Worm (Caenorhabditis elegans): ENCODE measurements around the gene nspc-7.

Gene nspc-7

ce11 chrX:8569159-8569558, 27.5 kb downstream of the nspc-7 start (continued):
- TF ChIP-seq snpc-4 (GFP tag; optimal IDR thresholded peaks at IDR 0.05) (no peak), snpc-4 (tag; optimal IDR thresholded peaks at IDR 0.05) (no peak)

ce11 chrX:8570997-8571517, 29.4 kb downstream of the nspc-7 start, which contains the start of gene jmjd-3.1:
TSS of gene jmjd-3.1 (plus strand) at chrX:8571047.
- TF ChIP-seq repo-1 (tag; optimal IDR thresholded peaks at IDR 0.05): no peak
- no peak for TF ChIP-seq ceh-91 (GFP tag; IDR thresholded peaks at IDR 0.05)
- no peak for TF ChIP-seq F22D6.2 (tag; optimal IDR thresholded peaks at IDR 0.05)
- TF ChIP-seq B0261.1 (tag; optimal IDR thresholded peaks at IDR 0.05): no peak
- TF ChIP-seq mel-28 (tag; optimal IDR thresholded peaks at IDR 0.05; ENCODE audit: borderline replicate concordance): no peak
- no peak for TF ChIP-seq mxl-1 (tag; optimal IDR thresholded peaks at IDR 0.05)
- no peak for TF ChIP-seq die-1 (tag; optimal IDR thresholded peaks at IDR 0.05)
- TF ChIP-seq tlf-1 (GFP tag; optimal IDR thresholded peaks at IDR 0.05): no peak
- no peak for TF ChIP-seq mes-4 (tag; optimal IDR thresholded peaks at IDR 0.05)
- TF ChIP-seq sptf-2 (GFP tag; optimal IDR thresholded peaks at IDR 0.05): no peak
- no peak for TF ChIP-seq rcor-1 (GFP tag; IDR thresholded peaks at IDR 0.05)
- no peak for TF ChIP-seq lag-1 (GFP tag; IDR thresholded peaks at IDR 0.05)
- no peak for TF ChIP-seq him-1 (tag; optimal IDR thresholded peaks at IDR 0.05)
- TF ChIP-seq Y53F4B.3 (GFP tag; IDR thresholded peaks at IDR 0.05): no peak

- TF ChIP-seq rpc-1 (optimal IDR thresholded peaks at IDR 0.05) (peak; percentile 45), rpc-1 (tag; optimal IDR thresholded peaks at IDR 0.05) (peak; percentile 69), die-1 (tag; optimal IDR thresholded peaks at IDR 0.05) (peak; percentile 7), B0261.1 (tag; optimal IDR thresholded peaks at IDR 0.05) (peak; percentile 56), tbp1 (GFP tag; optimal IDR thresholded peaks at IDR 0.05) (peak; percentile 82)
Measured at ce11 chrX:8577824-8578223, 36.2 kb downstream of the nspc-7 start.

- no peak for TF ChIP-seq tlf-1 (GFP tag; optimal IDR thresholded peaks at IDR 0.05)
- no peak for TF ChIP-seq attf-5 (GFP tag; optimal IDR thresholded peaks at IDR 0.05)
- TF ChIP-seq mcd-1 (GFP tag; IDR thresholded peaks at IDR 0.05): no peak
- no peak for TF ChIP-seq die-1 (tag; optimal IDR thresholded peaks at IDR 0.05)
- no peak for TF ChIP-seq hlh-12 (tag; optimal IDR thresholded peaks at IDR 0.05)
- TF ChIP-seq efl-1 (GFP tag; optimal IDR thresholded peaks at IDR 0.05): no peak
- TF ChIP-seq nhr-80 (tag; optimal IDR thresholded peaks at IDR 0.05): no peak
Measured at ce11 chrX:8580217-8580616, 38.6 kb downstream of the nspc-7 start, which contains the start of gene F18E9.4. TSS of gene F18E9.4 (plus strand) at chrX:8580517.

ce11 chrX:8581447-8581846, 39.8 kb downstream of the nspc-7 start, which contains the start of gene F18E9.8:
TSS of gene F18E9.8 (minus strand) at chrX:8581547.
- TF ChIP-seq mes-4 (tag; optimal IDR thresholded peaks at IDR 0.05) (no peak), madf-3 (GFP tag; IDR thresholded peaks at IDR 0.05) (no peak), D2030.7 (GFP tag; IDR thresholded peaks at IDR 0.05) (no peak)

ce11 chrX:8582767-8583360, 41.2 kb downstream of the nspc-7 start:
- TF ChIP-seq ztf-3 (GFP tag; optimal IDR thresholded peaks at IDR 0.05): no peak
- no peak for TF ChIP-seq efl-1 (GFP tag; optimal IDR thresholded peaks at IDR 0.05)
- no peak for TF ChIP-seq ama-1 (optimal IDR thresholded peaks at IDR 0.05)
- TF ChIP-seq ama-1 (GFP tag; optimal IDR thresholded peaks at IDR 0.05): no peak
- TF ChIP-seq F22D6.2 (tag; optimal IDR thresholded peaks at IDR 0.05): no peak
- no peak for TF ChIP-seq chd-7 (tag; optimal IDR thresholded peaks at IDR 0.05)
- no peak for TF ChIP-seq ekl-4 (GFP tag; IDR thresholded peaks at IDR 0.05)
- TF ChIP-seq B0019.2 (GFP tag; conservative IDR thresholded peaks at IDR 0.05): no peak
- TF ChIP-seq gei-17 (GFP tag; optimal IDR thresholded peaks at IDR 0.05): no peak
- no peak for TF ChIP-seq nhr-120 (GFP tag; IDR thresholded peaks at IDR 0.05)
- TF ChIP-seq hlh-26 (GFP tag; conservative IDR thresholded peaks at IDR 0.05): no peak
- TF ChIP-seq F52B5.7 (tag; optimal IDR thresholded peaks at IDR 0.05): no peak
